Fruit fly (Drosophila melanogaster) whole organism, pupa: Measurements from ENCODE around the gene htl.
A peak's percentile ranks its signal among the peaks of the same experiment; 100 is the strongest.

Experiments
- CG15710 ChIP-seq: fragments of 200-800 bp; sonication (Bioruptor generic); optimal IDR thresholded peaks from 2 replicates; lab custom pipeline; 2018; ENCODE audit warnings: missing biosample characterization, mild to moderate bottlenecking, missing genetic modification characterization, moderate library complexity
- CG8159 ChIP-seq: fragments of 200-800 bp; sonication (Bioruptor generic); optimal IDR thresholded peaks from 3 replicates; lab custom pipeline; 2018; ENCODE audit warnings: missing biosample characterization, mild to moderate bottlenecking, missing genetic modification characterization, moderate library complexity
- fd96Ca ChIP-seq: fragments of 200-800 bp; sonication (Bioruptor generic); IDR thresholded peaks from 3 replicates; pipeline ENCODE4 v1.3.6; 2022; ENCODE audit warnings: missing biosample characterization, missing genetic modification characterization

dm6 chr3R:18021261-18021679 is 31.5 kb downstream of the htl start, which contains the start of gene CG7785:
- TF ChIP-seq fd96Ca (GFP tag; lab: Robert Waterston, UW) (no peak), CG8159 (tag; lab: Kevin White, UChicago) (peak; percentile 20), CG15710 (peak; percentile 36)
